Worm (Caenorhabditis elegans): ENCODE measurements around the gene C18D11.9.
A peak's percentile ranks its signal among the peaks of the same experiment; 100 is the strongest.

C18D11.9 gene

DNA sequence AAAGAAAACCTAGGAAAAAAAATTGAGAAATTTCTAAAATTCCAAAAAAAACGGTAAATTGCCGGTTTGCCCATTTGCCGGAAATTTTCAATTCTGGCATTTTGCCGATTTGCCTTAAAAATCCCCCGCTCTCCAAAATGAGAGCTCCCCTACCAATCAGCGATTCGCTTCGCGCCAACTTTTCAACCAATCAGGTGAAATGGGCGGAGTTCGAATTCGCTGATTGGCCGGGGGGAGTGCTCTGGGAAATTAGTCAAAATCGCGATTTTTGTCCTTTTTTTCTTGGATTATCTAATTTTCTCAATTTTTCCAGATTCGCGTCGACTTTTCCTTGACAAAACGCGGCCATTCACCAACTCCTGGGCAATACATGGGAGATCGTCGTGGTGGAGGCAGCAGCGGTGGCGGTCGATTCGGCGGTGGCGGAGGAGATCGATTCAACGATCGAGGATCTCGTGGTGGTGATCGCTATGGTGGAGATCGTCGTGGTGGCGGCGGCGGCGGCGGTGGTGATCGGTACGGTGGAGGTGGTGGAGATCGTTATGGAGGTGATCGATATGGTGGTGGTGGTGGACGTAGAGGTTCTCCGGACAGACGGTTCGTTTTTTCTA lies 20.8 kb downstream of the C18D11.9 start:
- TF ChIP-seq dao-5 (tag; optimal IDR thresholded peaks at IDR 0.05) (no peak), W03F9.2 (tag; optimal IDR thresholded peaks at IDR 0.05) (no peak)

DNA sequence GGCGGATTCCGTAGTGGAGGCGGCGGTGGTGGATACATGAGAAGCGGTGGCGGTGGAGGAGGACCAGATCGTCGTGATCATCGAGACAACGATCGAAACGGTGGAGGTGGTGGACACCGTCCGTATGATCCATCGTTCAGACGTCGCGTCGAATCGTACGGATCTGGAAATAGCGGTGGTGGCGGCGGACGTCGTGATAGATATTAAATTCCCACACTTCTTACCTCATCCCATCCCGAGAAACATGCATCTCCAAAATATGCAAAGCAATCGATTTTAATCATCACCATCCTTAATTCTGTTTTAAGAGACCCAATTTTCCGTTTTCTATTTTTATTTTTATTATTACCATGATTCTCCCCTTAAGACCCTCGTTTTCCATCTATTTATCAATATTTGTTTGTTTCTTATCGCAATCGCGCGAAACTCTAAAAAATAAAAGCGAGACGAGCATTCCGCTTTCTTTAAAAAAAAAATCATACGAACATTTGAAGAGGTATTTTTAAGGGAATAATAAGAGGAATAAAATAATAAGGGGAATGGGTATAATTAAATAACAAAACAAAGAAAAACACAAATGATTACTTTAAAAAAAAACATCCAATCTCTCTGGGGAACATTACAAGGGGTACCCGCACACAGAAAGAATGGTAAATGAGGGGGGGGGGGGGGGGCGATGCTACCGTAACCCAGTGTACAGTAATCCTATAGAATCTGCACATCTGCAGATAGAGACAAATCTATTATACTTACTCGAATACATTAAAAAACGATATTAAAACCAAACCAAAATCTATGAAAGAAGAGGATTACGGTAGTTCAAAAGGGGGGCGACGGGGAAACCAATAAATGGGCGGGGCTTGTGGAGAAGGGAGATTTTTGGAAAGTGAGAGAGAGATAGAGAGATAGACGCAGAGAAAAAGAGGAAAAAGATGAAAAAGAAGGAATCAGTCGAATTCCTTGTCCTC lies 21.9 kb downstream of the C18D11.9 start:
- TF ChIP-seq him-1 (tag; optimal IDR thresholded peaks at IDR 0.05) (no peak), dao-5 (tag; optimal IDR thresholded peaks at IDR 0.05) (peak; percentile 60)

DNA sequence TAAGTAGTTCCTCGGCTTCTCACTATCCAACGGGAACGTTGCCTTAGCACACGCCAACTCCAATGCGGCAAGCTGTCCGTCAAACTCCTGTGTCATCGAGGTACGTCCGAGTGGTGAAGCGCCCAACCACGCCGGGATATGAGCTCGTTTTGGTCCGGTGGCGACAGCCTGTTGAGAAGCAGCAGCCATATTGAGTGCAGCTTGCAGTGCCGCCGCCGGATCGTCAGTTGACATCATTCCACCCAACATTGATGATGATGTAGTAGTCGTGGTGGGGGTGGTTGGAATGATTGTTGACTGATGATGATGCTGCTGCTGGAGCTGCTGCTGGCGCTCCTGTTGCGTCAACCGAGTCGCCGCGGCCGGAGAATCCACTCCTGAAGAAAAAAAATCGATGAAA lies 24.5 kb downstream of the C18D11.9 start:
- TF ChIP-seq him-1 (tag; optimal IDR thresholded peaks at IDR 0.05) (no peak), W03F9.2 (tag; optimal IDR thresholded peaks at IDR 0.05) (no peak), dao-5 (tag; optimal IDR thresholded peaks at IDR 0.05) (no peak)

DNA sequence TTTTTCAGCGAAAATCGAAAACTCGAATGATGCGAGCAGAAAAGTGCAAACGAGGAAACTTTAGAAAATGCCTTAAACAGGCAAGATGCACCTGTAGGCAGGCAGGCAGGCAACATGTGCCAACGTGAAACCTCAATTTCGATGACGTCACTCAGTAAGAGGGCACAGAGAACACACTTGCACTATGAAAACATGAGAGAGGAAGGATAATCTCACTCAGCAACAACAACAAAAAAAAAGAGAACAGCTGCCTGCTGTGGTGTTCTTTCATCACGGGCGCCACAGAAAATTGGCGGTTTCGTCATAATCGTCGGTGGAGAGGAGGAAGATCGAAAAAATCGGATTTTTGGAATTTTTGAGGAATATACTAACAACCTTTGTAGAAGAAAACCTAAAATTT lies 25.2 kb downstream of the C18D11.9 start:
- TF ChIP-seq dao-5 (tag; optimal IDR thresholded peaks at IDR 0.05): no peak
- no peak for TF ChIP-seq him-1 (tag; optimal IDR thresholded peaks at IDR 0.05)
- TF ChIP-seq W03F9.2 (tag; optimal IDR thresholded peaks at IDR 0.05): no peak

DNA sequence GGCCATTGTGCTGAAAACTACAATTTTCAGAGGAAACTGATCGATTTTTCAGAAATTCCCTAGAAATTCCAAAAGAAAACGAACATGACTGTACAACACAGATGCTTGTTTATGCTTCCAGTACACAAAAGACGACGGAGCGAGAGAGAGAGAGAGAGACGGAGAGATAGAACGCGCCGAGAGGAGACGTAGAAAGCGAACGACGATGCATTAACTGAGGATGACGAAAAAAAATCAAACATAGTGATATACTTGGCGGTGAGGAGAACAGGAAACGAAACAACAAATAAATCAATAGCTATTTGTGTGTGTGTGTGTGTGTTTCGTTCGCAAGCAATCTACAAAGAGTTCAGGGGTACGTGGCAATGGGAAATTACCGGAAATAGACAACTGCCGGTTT lies 25.9 kb downstream of the C18D11.9 start:
- TF ChIP-seq him-1 (tag; optimal IDR thresholded peaks at IDR 0.05): no peak
- TF ChIP-seq W03F9.2 (tag; optimal IDR thresholded peaks at IDR 0.05): peak; percentile 46

DNA sequence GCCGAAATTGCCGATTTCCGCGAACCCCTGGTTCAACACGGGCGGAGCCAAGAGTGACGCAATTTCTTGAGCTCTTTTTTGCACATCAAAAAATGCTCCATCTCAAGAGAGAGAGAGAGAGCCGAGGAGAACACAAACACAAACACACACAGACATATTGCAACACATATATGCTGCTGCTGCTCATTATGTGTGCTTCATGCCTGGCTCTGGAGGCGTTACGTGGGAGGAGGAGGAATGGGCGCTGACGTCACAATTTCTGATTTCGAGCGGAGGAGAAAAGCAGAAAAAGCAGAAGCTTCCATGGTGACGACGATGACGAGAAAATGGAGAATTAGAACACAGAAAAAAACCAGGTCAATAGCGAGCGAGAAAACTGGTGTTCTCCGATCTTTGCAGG lies 27.1 kb downstream of the C18D11.9 start:
- TF ChIP-seq dao-5 (tag; optimal IDR thresholded peaks at IDR 0.05): no peak
- TF ChIP-seq him-1 (tag; optimal IDR thresholded peaks at IDR 0.05): no peak
- no peak for TF ChIP-seq W03F9.2 (tag; optimal IDR thresholded peaks at IDR 0.05)

DNA sequence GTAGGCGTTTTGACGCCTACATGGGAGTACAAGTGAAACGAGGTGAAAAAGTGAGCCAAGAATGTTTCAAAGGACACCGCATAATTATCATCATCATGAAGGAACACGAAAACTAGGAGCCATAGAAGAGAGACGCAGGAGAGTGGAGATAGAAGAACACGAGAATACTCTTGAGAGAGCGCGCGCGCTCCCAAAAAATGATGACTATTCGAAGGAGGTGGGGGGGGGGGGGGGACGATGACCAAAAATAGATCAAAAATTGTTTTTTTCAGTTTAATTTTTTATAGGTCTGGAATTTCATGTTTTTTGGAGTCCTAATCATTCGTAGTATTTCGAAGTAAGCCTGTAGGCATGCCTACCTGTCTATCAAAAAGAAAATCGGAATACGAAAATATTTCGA lies 27.8 kb downstream of the C18D11.9 start:
- TF ChIP-seq dao-5 (tag; optimal IDR thresholded peaks at IDR 0.05) (no peak), W03F9.2 (tag; optimal IDR thresholded peaks at IDR 0.05) (no peak), him-1 (tag; optimal IDR thresholded peaks at IDR 0.05) (no peak)

DNA sequence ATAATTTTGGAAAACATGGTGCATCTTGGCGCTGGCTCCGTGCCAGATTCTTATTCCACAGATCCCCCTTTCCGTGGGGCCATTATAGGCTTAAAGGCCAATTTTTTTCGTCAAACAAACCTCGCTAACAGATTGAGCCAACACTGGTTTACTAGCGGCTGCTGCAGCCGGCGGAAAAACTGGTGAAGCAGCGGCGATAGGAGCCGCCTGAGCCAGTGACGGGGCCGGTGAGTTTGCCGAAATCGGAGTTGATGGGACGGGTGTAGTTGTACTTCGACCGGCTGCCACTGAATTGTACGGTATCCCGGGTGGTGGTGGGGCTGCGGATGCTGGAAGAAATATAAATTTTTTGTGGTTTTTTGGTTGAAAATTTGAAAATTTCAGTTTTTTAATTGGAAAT lies 32.8 kb downstream of the C18D11.9 start:
- TF ChIP-seq him-1 (tag; optimal IDR thresholded peaks at IDR 0.05) (no peak), W03F9.2 (tag; optimal IDR thresholded peaks at IDR 0.05) (no peak), dao-5 (tag; optimal IDR thresholded peaks at IDR 0.05) (no peak)

DNA sequence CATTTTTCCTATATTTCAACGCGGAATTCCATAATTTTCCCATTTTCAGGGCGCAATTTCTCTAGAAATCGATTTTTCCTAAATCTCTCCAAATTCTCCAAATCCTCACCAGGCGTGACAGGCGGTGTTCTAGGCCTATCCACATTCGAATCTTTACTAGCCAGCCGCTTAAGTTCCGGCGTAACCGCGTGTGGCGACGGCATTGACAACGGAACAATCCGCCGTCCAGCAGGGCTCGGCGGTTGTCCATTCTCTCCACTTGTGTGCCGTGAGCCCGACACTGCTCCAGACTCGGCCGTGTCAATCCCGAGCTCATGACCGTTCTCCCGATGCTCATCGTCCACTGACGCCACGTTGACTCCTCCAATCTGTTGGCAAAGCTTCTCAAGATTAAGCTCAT lies 34.1 kb downstream of the C18D11.9 start:
- TF ChIP-seq dao-5 (tag; optimal IDR thresholded peaks at IDR 0.05) (no peak), him-1 (tag; optimal IDR thresholded peaks at IDR 0.05) (no peak), W03F9.2 (tag; optimal IDR thresholded peaks at IDR 0.05) (no peak)

DNA sequence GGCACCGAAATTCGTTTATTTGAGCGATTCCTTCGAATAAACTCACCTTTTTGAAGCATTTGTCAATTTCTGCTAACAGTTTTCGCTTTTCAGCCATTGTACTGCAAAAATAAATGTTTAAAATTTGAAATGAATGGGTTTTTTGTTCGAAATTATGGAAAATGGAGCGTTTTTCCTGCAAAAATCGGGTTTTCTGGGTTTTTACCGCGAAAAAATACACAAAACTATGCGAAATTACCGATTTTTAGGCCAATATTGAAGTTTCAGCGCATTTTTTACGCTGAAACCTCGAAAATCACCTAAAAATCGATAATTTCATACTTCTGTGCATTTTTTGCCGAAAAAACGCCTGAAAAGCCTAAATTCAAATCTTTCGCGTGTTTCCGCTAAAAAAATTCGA lies 37.4 kb downstream of the C18D11.9 start, which contains the start of gene ntl-3:
Gene ntl-3, minus strand, starts transcription at position 101 of the 400 bp plus-strand sequence.
- no peak for TF ChIP-seq him-1 (tag; optimal IDR thresholded peaks at IDR 0.05)
- TF ChIP-seq dao-5 (tag; optimal IDR thresholded peaks at IDR 0.05): no peak
- no peak for TF ChIP-seq W03F9.2 (tag; optimal IDR thresholded peaks at IDR 0.05)

DNA sequence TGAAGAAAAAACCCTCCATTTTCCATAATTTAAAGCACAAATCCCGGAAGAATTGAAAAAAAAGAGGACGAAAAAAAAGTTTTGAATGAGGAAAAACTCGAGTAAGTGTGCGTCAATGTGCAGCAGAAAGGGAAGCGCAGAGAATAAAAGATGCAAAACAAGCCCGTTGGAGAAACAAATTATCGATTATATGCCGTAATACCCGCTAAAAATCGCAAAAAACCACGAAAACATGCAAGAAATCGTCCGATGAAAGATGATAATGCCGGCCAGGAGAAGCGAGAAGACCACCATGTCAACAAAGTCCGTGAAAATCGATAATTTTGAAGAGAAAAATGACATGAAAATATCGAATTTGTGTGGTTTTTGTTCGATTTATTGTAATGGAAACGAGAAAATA lies 38.1 kb downstream of the C18D11.9 start:
- TF ChIP-seq him-1 (tag; optimal IDR thresholded peaks at IDR 0.05): no peak
- TF ChIP-seq dao-5 (tag; optimal IDR thresholded peaks at IDR 0.05): no peak
- TF ChIP-seq W03F9.2 (tag; optimal IDR thresholded peaks at IDR 0.05): no peak

DNA sequence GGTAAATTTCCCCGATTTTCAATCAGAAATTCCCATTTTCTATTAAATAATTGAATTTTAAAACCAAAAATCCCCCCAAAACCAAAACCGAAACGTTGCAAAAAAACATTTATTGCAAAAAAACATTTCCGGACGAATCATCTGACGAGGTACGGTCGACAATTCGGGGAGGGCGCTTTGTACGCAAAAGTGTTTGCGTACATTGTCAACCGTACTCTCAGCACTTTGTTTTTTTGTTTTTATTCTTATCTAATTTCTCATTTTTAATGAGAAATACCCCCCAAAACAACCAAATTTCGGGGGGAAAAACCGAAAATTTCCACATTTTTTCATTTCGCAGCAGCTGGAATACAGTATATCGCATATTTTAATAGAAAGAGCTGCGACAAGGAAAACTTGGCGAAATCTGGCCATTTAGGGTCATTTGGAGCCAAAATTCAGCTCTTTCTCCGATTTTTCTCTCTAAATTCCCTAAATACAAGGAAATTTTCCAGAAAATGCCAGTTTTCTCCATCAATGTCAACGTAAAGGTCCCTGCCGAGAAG lies 38.8 kb downstream of the C18D11.9 start, which contains the start of gene mif-1:
Gene mif-1, plus strand, starts transcription at position 495 of the 545 bp plus-strand sequence.
- peak; percentile 43 for TF ChIP-seq W03F9.2 (tag; optimal IDR thresholded peaks at IDR 0.05)
- TF ChIP-seq dao-5 (tag; optimal IDR thresholded peaks at IDR 0.05): no peak

DNA sequence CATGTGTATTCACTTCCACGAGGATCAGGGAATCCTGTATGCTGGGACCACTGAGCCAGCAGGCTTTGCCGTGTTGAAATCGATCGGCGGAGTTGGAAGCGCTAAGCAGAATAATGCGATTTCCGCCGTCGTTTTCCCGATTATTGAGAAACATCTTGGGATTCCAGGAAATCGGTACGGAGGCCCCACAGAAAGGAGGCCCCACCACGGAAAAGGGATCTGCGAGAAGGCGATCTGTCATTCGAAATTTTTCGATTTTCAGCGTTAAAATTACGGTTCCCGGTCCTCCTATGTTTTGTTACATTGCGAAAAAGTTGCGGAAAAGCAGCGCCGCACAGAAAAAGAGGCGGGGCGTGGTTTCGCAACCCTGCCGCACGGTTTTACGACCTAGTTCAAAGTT lies 39.4 kb downstream of the C18D11.9 start:
- TF ChIP-seq W03F9.2 (tag; optimal IDR thresholded peaks at IDR 0.05): no peak
- no peak for TF ChIP-seq dao-5 (tag; optimal IDR thresholded peaks at IDR 0.05)
- no peak for TF ChIP-seq him-1 (tag; optimal IDR thresholded peaks at IDR 0.05)

DNA sequence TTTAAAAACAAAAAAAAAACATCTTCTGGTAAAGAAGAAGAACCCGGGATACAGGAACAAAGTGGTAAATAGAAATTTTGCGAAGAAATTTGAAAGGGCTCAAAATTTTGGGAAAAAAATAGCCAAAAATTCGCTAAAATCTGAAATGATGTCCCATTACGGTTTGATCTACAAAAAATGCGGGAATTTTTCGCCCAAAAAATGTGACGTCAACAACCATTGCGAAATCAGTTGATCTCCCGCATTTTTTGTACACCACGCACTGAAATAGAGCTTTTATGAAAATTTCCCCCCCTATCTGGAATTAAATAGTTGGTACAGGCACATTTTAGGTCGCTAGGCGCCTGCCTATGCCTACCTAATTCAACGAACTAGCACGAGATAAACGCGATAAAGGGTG lies 40.7 kb downstream of the C18D11.9 start:
- no peak for TF ChIP-seq him-1 (tag; optimal IDR thresholded peaks at IDR 0.05)
- no peak for TF ChIP-seq W03F9.2 (tag; optimal IDR thresholded peaks at IDR 0.05)
- no peak for TF ChIP-seq dao-5 (tag; optimal IDR thresholded peaks at IDR 0.05)

All from whole organism, L4/young adult.